Worm (Caenorhabditis elegans): Measurements from ENCODE around the gene ceeh-2.

DNA sequence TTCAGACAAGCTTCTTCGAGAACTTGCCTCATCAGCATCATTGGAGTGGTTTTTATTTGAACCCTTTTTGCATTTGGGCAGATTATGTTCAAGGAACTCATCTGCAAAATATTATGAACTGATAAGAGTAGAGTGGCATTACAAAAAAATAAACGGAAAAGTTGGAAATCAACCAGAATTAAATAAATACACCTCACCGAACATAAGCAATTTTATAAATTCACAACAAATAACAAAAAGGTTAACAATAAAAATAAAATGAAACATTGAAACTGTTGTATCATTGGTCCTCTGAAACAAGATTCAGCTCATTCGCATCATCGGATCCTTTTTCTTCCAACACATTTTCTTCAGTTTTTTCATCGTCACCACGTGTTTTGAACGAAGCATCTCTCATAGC lies 40.4 kb downstream of the ceeh-2 start, which contains the start of gene asps-1:
- no peak for TF ChIP-seq F13C5.2 (tag; optimal IDR thresholded peaks at IDR 0.05)
- TF ChIP-seq tbx-11 (GFP tag; IDR thresholded peaks at IDR 0.05), result no peak
- TF ChIP-seq hnd-1 (tag; optimal IDR thresholded peaks at IDR 0.05), result no peak
- TF ChIP-seq ama-1 (optimal IDR thresholded peaks at IDR 0.05), result no peak
- no peak for TF ChIP-seq B0310.2 (tag; optimal IDR thresholded peaks at IDR 0.05)
- TF ChIP-seq ceh-36 (tag; optimal IDR thresholded peaks at IDR 0.05), result no peak

Measured in whole organism, early embryonic.